Worm (Caenorhabditis elegans) whole organism, L1 larva: ENCODE measurements around the gene Y67A10A.11.
A peak's percentile ranks its signal among the peaks of the same experiment; 100 is the strongest.

ENCODE experiments used
- C34B4.2 ChIP-seq: sonication (generic microtip); optimal IDR thresholded peaks from 2 replicates; lab custom pipeline; 2017; ENCODE audit warnings: mild to moderate bottlenecking, missing genetic modification characterization, missing compliant biosample characterization
- Y116A8C.19 ChIP-seq: sonication (generic microtip); optimal IDR thresholded peaks from 2 replicates; lab custom pipeline; 2016; ENCODE audit warnings: missing compliant biosample characterization, missing genetic modification characterization, borderline replicate concordance
- aha-1 ChIP-seq: fragments of 150-350 bp; optimal IDR thresholded peaks from 2 replicates; lab custom pipeline; 2014; ENCODE audit warnings: missing biosample characterization, missing genetic modification characterization
- ceh-8 ChIP-seq: fragments of 200-800 bp; sonication (Bioruptor generic); optimal IDR thresholded peaks from 2 replicates; lab custom pipeline; 2018; ENCODE audit warnings: mild to moderate bottlenecking, missing genetic modification characterization, moderate library complexity, missing compliant biosample characterization
- ceh-82 ChIP-seq, 3 experiments: fragments of 150-350 bp in 1 of 3; sonication (generic microtip) in 2 of 3; optimal IDR thresholded peaks; 2 replicates each; lab custom pipeline; 2014 to 2017; ENCODE audit warnings: missing biosample characterization in 3 of 3, missing genetic modification characterization in 3 of 3
- ceh-88 ChIP-seq: fragments of 200-800 bp; sonication (Bioruptor generic); IDR thresholded peaks from 2 replicates; pipeline ENCODE4 v1.3.6; 2022; ENCODE audit warnings: missing genetic modification characterization, missing compliant biosample characterization
- ceh-90 ChIP-seq: sonication (generic microtip); optimal IDR thresholded peaks from 2 replicates; lab custom pipeline; 2016; ENCODE audit warnings: missing genetic modification characterization, missing compliant biosample characterization
- ces-1 ChIP-seq: fragments of 150-350 bp; optimal IDR thresholded peaks from 2 replicates; lab custom pipeline; 2014; ENCODE audit warnings: missing biosample characterization, missing genetic modification reagents, missing genetic modification characterization
- dpl-1 ChIP-seq, 3 experiments: fragments of 150-350 bp in 2 of 3; sonication (generic microtip) in 1 of 3; optimal IDR thresholded peaks; 2 replicates each; lab custom pipeline; 2014 to 2017; ENCODE audit warnings: missing biosample characterization in 3 of 3, missing genetic modification characterization in 3 of 3, missing genetic modification reagents in 3 of 3
- dsc-1 ChIP-seq: sonication (generic microtip); optimal IDR thresholded peaks from 2 replicates; lab custom pipeline; 2016; ENCODE audit warnings: mild to moderate bottlenecking, missing genetic modification characterization, missing compliant biosample characterization
- efl-3 ChIP-seq: fragments of 200-800 bp; sonication (Bioruptor generic); optimal IDR thresholded peaks from 2 replicates; lab custom pipeline; 2018; ENCODE audit warnings: mild to moderate bottlenecking, missing genetic modification characterization, missing compliant biosample characterization
- egl-13 ChIP-seq: sonication (generic microtip); optimal IDR thresholded peaks from 2 replicates; lab custom pipeline; 2016; ENCODE audit warnings: missing genotype, missing genetic modification reagents, missing genetic modification characterization, missing compliant biosample characterization
- elt-2 ChIP-seq: sonication (generic microtip); optimal IDR thresholded peaks from 2 replicates; lab custom pipeline; 2016; ENCODE audit warnings: missing genetic modification characterization, mild to moderate bottlenecking, inconsistent platforms, missing compliant biosample characterization, missing genetic modification reagents
- ets-5 ChIP-seq: fragments of 200-800 bp; sonication (Bioruptor generic); IDR thresholded peaks from 2 replicates; pipeline ENCODE4 v1.3.6; 2022; ENCODE audit warnings: missing genetic modification characterization, missing compliant biosample characterization
- fkh-10 ChIP-seq: sonication (generic microtip); optimal IDR thresholded peaks from 2 replicates; lab custom pipeline; 2017; ENCODE audit warnings: missing biosample characterization, missing genetic modification reagents, missing genetic modification characterization
- fkh-4 ChIP-seq: sonication (generic microtip); optimal IDR thresholded peaks from 2 replicates; lab custom pipeline; 2016; ENCODE audit warnings: missing compliant biosample characterization, missing genetic modification characterization, borderline replicate concordance
- fkh-8 ChIP-seq: sonication (generic microtip); optimal IDR thresholded peaks from 2 replicates; lab custom pipeline; 2016; ENCODE audit warnings: mild to moderate bottlenecking, missing genetic modification characterization, missing compliant biosample characterization
- fos-1 ChIP-seq: fragments of 150-350 bp; optimal IDR thresholded peaks from 2 replicates; lab custom pipeline; 2014; ENCODE audit warnings: missing biosample characterization, missing genetic modification characterization
- grh-1 ChIP-seq: fragments of 200-800 bp; sonication (Bioruptor generic); IDR thresholded peaks from 2 replicates; pipeline ENCODE4 v1.3.6; 2022; ENCODE audit warnings: missing genetic modification reagents, missing genetic modification characterization, missing compliant biosample characterization
- isw-1 ChIP-seq: fragments of 200-800 bp; sonication (Bioruptor generic); IDR thresholded peaks from 2 replicates; pipeline ENCODE4 v1.3.6; 2022; ENCODE audit warnings: missing genetic modification characterization, missing compliant biosample characterization
- lin-15B ChIP-seq: fragments of 150-350 bp; sonication (generic microtip); optimal IDR thresholded peaks from 3 replicates; lab custom pipeline; 2014; ENCODE audit warnings: missing biosample characterization, missing genetic modification characterization
- lir-3 ChIP-seq: sonication (generic microtip); optimal IDR thresholded peaks from 2 replicates; lab custom pipeline; 2016; ENCODE audit warnings: mild to moderate bottlenecking, missing genetic modification characterization, moderate library complexity, missing compliant biosample characterization; ENCODE audit not compliant: poor library complexity
- nhr-11 ChIP-seq: fragments of 150-350 bp; optimal IDR thresholded peaks from 2 replicates; lab custom pipeline; 2014; ENCODE audit warnings: missing biosample characterization, missing genetic modification characterization
- nhr-12 ChIP-seq: sonication (generic microtip); optimal IDR thresholded peaks from 2 replicates; lab custom pipeline; 2017; ENCODE audit warnings: missing biosample characterization, missing genetic modification characterization
- nhr-20 ChIP-seq: sonication (generic microtip); optimal IDR thresholded peaks from 2 replicates; lab custom pipeline; 2016; ENCODE audit warnings: mild to moderate bottlenecking, missing genetic modification characterization, missing compliant biosample characterization
- nhr-237 ChIP-seq: fragments of 150-350 bp; optimal IDR thresholded peaks from 2 replicates; lab custom pipeline; 2014; ENCODE audit warnings: missing biosample characterization, missing genetic modification characterization
- nhr-28 ChIP-seq: fragments of 150-350 bp; optimal IDR thresholded peaks from 2 replicates; lab custom pipeline; 2014; ENCODE audit warnings: missing biosample characterization, missing genetic modification characterization
- nhr-71 ChIP-seq: sonication (generic microtip); optimal IDR thresholded peaks from 2 replicates; lab custom pipeline; 2016; ENCODE audit warnings: mild to moderate bottlenecking, missing genetic modification characterization, moderate library complexity, missing compliant biosample characterization
- nhr-84 ChIP-seq: sonication (generic microtip); optimal IDR thresholded peaks from 2 replicates; lab custom pipeline; 2017; ENCODE audit warnings: missing biosample characterization, missing genetic modification characterization
- nhr-90 ChIP-seq: sonication (generic microtip); optimal IDR thresholded peaks from 2 replicates; lab custom pipeline; 2016; ENCODE audit warnings: mild to moderate bottlenecking, missing genetic modification characterization, missing compliant biosample characterization; ENCODE audit not compliant: poor library complexity
- rnt-1 ChIP-seq: sonication (generic microtip); optimal IDR thresholded peaks from 2 replicates; lab custom pipeline; 2016; ENCODE audit warnings: mild to moderate bottlenecking, missing genetic modification characterization, moderate library complexity, missing compliant biosample characterization
- skn-1 ChIP-seq: fragments of 150-350 bp; optimal IDR thresholded peaks from 2 replicates; lab custom pipeline; 2014; ENCODE audit warnings: missing biosample characterization, missing genetic modification characterization
- snu-23 ChIP-seq: sonication (generic microtip); optimal IDR thresholded peaks from 2 replicates; lab custom pipeline; 2016; ENCODE audit warnings: missing genetic modification characterization, missing compliant biosample characterization
- sup-37 ChIP-seq: fragments of 200-800 bp; sonication (Bioruptor generic); optimal IDR thresholded peaks from 2 replicates; lab custom pipeline; 2018; ENCODE audit warnings: mild to moderate bottlenecking, missing genetic modification characterization, missing compliant biosample characterization
- swsn-7 ChIP-seq: sonication (generic microtip); optimal IDR thresholded peaks from 2 replicates; lab custom pipeline; 2016; ENCODE audit warnings: missing genetic modification characterization, missing compliant biosample characterization
- tbx-2 ChIP-seq: sonication (generic microtip); optimal IDR thresholded peaks from 2 replicates; lab custom pipeline; 2016; ENCODE audit warnings: missing genetic modification characterization, missing compliant biosample characterization
- unc-130 ChIP-seq: fragments of 150-350 bp; optimal IDR thresholded peaks from 2 replicates; lab custom pipeline; 2017; ENCODE audit warnings: missing biosample characterization, missing genetic modification characterization, inconsistent platforms
- unc-62 ChIP-seq: fragments of 150-350 bp; optimal IDR thresholded peaks from 2 replicates; lab custom pipeline; 2014; ENCODE audit warnings: missing biosample characterization, missing genetic modification reagents, missing genetic modification characterization
- unc-86 ChIP-seq: sonication (generic microtip); optimal IDR thresholded peaks from 2 replicates; lab custom pipeline; 2016; ENCODE audit warnings: missing genetic modification characterization, missing compliant biosample characterization
- zip-4 ChIP-seq: fragments of 200-800 bp; sonication (Bioruptor generic); optimal IDR thresholded peaks from 2 replicates; lab custom pipeline; 2018; ENCODE audit warnings: mild to moderate bottlenecking, missing genetic modification characterization, moderate library complexity, missing compliant biosample characterization

Gene Y67A10A.11

ce11 chrIV:14326694-14327298 lies 13.0 kb upstream of the Y67A10A.11 start (continued):
- peak; percentile 70 for TF ChIP-seq zip-4
- TF ChIP-seq nhr-90 (tag; lab: Kevin White, UChicago), result peak; percentile 96
- TF ChIP-seq nhr-11, result no peak
- TF ChIP-seq ceh-90 (tag; lab: Kevin White, UChicago), result no peak
- no peak for TF ChIP-seq nhr-28 (tag; lab: Kevin White, UChicago)
- no peak for TF ChIP-seq fkh-10
- TF ChIP-seq ces-1, result no peak
- no peak for TF ChIP-seq lin-15B (tag; lab: Kevin White, UChicago)
- TF ChIP-seq snu-23 (GFP tag; lab: Kevin White, UChicago), result peak; percentile 90
- TF ChIP-seq fkh-8 (tag; lab: Kevin White, UChicago), result peak; percentile 5
- peak; percentile 15 for TF ChIP-seq fkh-4 (tag; lab: Kevin White, UChicago)
- TF ChIP-seq, all 84 proteins: peak for 47

ce11 chrIV:14334359-14334758 lies 5.4 kb upstream of the Y67A10A.11 start, which contains the start of gene Y67A10A.3:
TSS of gene Y67A10A.3 (minus strand) at chrIV:14334459.
- TF ChIP-seq nhr-20 (tag; lab: Kevin White, UChicago) (no peak), nhr-28 (tag; lab: Kevin White, UChicago) (no peak), unc-130 (tag; lab: Kevin White, UChicago) (no peak), swsn-7 (tag; lab: Kevin White, UChicago) (no peak), nhr-11 (no peak), unc-62 (no peak), sup-37 (no peak), lin-15B (tag; lab: Kevin White, UChicago) (no peak), nhr-84 (no peak), ceh-88 (no peak), ceh-82 (tag; optimal IDR thresholded peaks at IDR 0.05; lab: Kevin White, UChicago) (no peak), C34B4.2 (tag; lab: Kevin White, UChicago) (no peak), rnt-1 (tag; lab: Kevin White, UChicago) (no peak)
- TF ChIP-seq, all 84 proteins: peak for 0

ce11 chrIV:14335768-14336167 lies 4.0 kb upstream of the Y67A10A.11 start:
- TF ChIP-seq isw-1 (no peak), fos-1 (tag; lab: Kevin White, UChicago) (no peak), egl-13 (tag; lab: Kevin White, UChicago) (no peak), efl-3 (GFP tag; lab: Kevin White, UChicago) (no peak), skn-1 (tag; lab: Kevin White, UChicago) (no peak), lir-3 (tag; lab: Kevin White, UChicago) (no peak), ces-1 (no peak), fkh-10 (no peak), aha-1 (tag; lab: Kevin White, UChicago) (no peak), zip-4 (no peak), dsc-1 (tag; lab: Kevin White, UChicago) (no peak), dpl-1 (GFP tag; optimal IDR thresholded peaks at IDR 0.05; lab: Kevin White, UChicago) (no peak), elt-2 (tag; lab: Kevin White, UChicago) (no peak), ets-5 (no peak)
- TF ChIP-seq, all 84 proteins: peak for 0

ce11 chrIV:14337757-14338156 lies 2.0 kb upstream of the Y67A10A.11 start, which contains the start of gene Y67A10A.2:
TSS of gene Y67A10A.2 (plus strand) at chrIV:14338057.
- TF ChIP-seq nhr-12 (tag; lab: Kevin White, UChicago) (no peak), Y116A8C.19 (tag; lab: Kevin White, UChicago) (no peak), sup-37 (no peak), ces-1 (no peak), ceh-8 (GFP tag; lab: Kevin White, UChicago) (no peak), fos-1 (tag; lab: Kevin White, UChicago) (no peak), dpl-1 (GFP tag; optimal IDR thresholded peaks at IDR 0.05; lab: Kevin White, UChicago) (no peak), tbx-2 (no peak), aha-1 (tag; lab: Kevin White, UChicago) (no peak), nhr-237 (tag; lab: Kevin White, UChicago) (no peak), unc-62 (no peak), ceh-90 (tag; lab: Kevin White, UChicago) (no peak), skn-1 (tag; lab: Kevin White, UChicago) (no peak), nhr-28 (tag; lab: Kevin White, UChicago) (no peak), grh-1 (GFP tag; lab: Robert Waterston, UW) (no peak), zip-4 (no peak), nhr-71 (tag; lab: Kevin White, UChicago) (no peak), unc-86 (tag; lab: Kevin White, UChicago) (no peak), C34B4.2 (tag; lab: Kevin White, UChicago) (no peak), swsn-7 (tag; lab: Kevin White, UChicago) (no peak)
